Worm (Caenorhabditis elegans) whole organism, L3 larva: ENCODE measurements around the gene chpf-2.

Experiments used
- egl-27 ChIP-seq: sonication (generic microtip); optimal IDR thresholded peaks from 4 replicates; lab custom pipeline; 2017; ENCODE audit warnings: missing biosample characterization, missing genetic modification reagents, missing genetic modification characterization
- elt-1 ChIP-seq: fragments of 150-350 bp; optimal IDR thresholded peaks from 2 replicates; lab custom pipeline; 2014; ENCODE audit warnings: missing biosample characterization, missing genetic modification characterization
- fkh-10 ChIP-seq: sonication (generic microtip); optimal IDR thresholded peaks from 2 replicates; lab custom pipeline; 2017; ENCODE audit warnings: missing biosample characterization, missing genetic modification reagents, missing genetic modification characterization
- jun-1 ChIP-seq: fragments of 150-350 bp; optimal IDR thresholded peaks from 2 replicates; lab custom pipeline; 2014; ENCODE audit warnings: missing biosample characterization, missing genetic modification reagents, missing genetic modification characterization
- nhr-11 ChIP-seq: fragments of 150-350 bp; optimal IDR thresholded peaks from 2 replicates; lab custom pipeline; 2014; ENCODE audit warnings: missing biosample characterization, missing genetic modification characterization
- nhr-12 ChIP-seq: fragments of 150-350 bp; optimal IDR thresholded peaks from 2 replicates; lab custom pipeline; 2014; ENCODE audit warnings: missing biosample characterization, missing genetic modification characterization
- nhr-25 ChIP-seq: sonication (generic microtip); optimal IDR thresholded peaks from 2 replicates; lab custom pipeline; 2017; ENCODE audit warnings: missing biosample characterization, missing genetic modification characterization
- pqm-1 ChIP-seq: fragments of 150-350 bp; optimal IDR thresholded peaks from 2 replicates; lab custom pipeline; 2017; ENCODE audit warnings: missing biosample characterization, missing genetic modification characterization, inconsistent platforms
- sea-2 ChIP-seq: fragments of 150-350 bp; sonication (generic microtip); optimal IDR thresholded peaks from 4 replicates; lab custom pipeline; 2014; ENCODE audit warnings: missing biosample characterization, missing genetic modification reagents, missing genetic modification characterization

- no peak for TF ChIP-seq sea-2
- no peak for TF ChIP-seq egl-27 (tag; lab: Kevin White, UChicago)
- no peak for TF ChIP-seq fkh-10 (GFP tag; lab: Kevin White, UChicago)
- TF ChIP-seq nhr-11 (tag; lab: Kevin White, UChicago): no peak
- no peak for TF ChIP-seq pqm-1 (tag; lab: Kevin White, UChicago)
- TF ChIP-seq elt-1 (tag; lab: Kevin White, UChicago): no peak
- TF ChIP-seq jun-1: no peak
- TF ChIP-seq nhr-12 (tag; lab: Kevin White, UChicago): no peak
- no peak for TF ChIP-seq nhr-25 (tag; lab: Kevin White, UChicago)
These were observed 43.1 kb downstream of the chpf-2 start, which contains the start of gene srw-120 for ce11 chrV:2996105-2996504.
